Worm (Caenorhabditis elegans): Measurements from ENCODE around the gene btb-18.

The btb-18 gene

ce11 chrII:3274923-3275322 lies 23.1 kb upstream of the btb-18 start, which contains the start of gene F02E11.3:
F02E11.3 (minus strand) TSS chrII:3275023.
- TF ChIP-seq ama-1 (optimal IDR thresholded peaks at IDR 0.05) (no peak), ztf-4 (tag; optimal IDR thresholded peaks at IDR 0.05) (no peak), ztf-11 (tag; optimal IDR thresholded peaks at IDR 0.05) (no peak), nhr-28 (tag; optimal IDR thresholded peaks at IDR 0.05) (no peak), mdl-1 (tag; optimal IDR thresholded peaks at IDR 0.05) (no peak), pha-4 (tag; optimal IDR thresholded peaks at IDR 0.05) (no peak), R02D3.7 (tag; optimal IDR thresholded peaks at IDR 0.05) (no peak), ceh-28 (tag; optimal IDR thresholded peaks at IDR 0.05) (no peak), egl-27 (tag; optimal IDR thresholded peaks at IDR 0.05) (no peak), egl-5 (tag; optimal IDR thresholded peaks at IDR 0.05) (no peak), lsy-12 (tag; optimal IDR thresholded peaks at IDR 0.05) (no peak), elt-3 (tag; optimal IDR thresholded peaks at IDR 0.05) (no peak), unc-39 (tag; optimal IDR thresholded peaks at IDR 0.05) (no peak)

DNA sequence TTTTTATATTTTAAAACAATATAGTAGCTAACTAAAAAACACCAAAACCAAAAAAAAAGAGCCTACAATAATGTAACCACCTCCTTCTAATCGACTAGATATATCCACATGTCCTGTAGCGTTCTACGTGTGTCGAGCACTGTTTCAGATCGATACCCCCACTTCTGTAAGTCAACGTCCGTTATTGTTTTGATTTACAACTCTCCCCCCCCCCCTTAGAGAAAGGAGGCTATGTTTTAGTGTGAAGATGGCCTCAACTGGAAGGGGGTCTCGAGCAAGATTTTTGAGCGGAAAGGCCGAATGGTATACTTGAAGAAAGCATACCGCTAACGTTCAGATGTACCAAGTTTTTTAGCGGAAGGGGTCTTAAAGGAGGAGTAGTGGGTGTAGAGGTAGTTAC lies 20.3 kb upstream of the btb-18 start, which contains the start of gene F02E11.4:
Gene F02E11.4, minus strand, starts transcription at position 101 of the 400 bp plus-strand sequence.
- TF ChIP-seq nhr-43 (tag; optimal IDR thresholded peaks at IDR 0.05; ENCODE audit: poor library complexity, severe bottlenecking) (no peak), fos-1 (tag; optimal IDR thresholded peaks at IDR 0.05) (no peak), nhr-11 (tag; optimal IDR thresholded peaks at IDR 0.05) (no peak), pha-4 (tag; optimal IDR thresholded peaks at IDR 0.05) (no peak), elt-2 (tag; optimal IDR thresholded peaks at IDR 0.05) (no peak), ama-1 (optimal IDR thresholded peaks at IDR 0.05) (no peak), ceh-82 (tag; optimal IDR thresholded peaks at IDR 0.05) (no peak), nhr-76 (tag; optimal IDR thresholded peaks at IDR 0.05) (no peak), nhr-67 (tag; optimal IDR thresholded peaks at IDR 0.05) (no peak), egl-27 (tag; optimal IDR thresholded peaks at IDR 0.05) (no peak), eor-1 (tag; optimal IDR thresholded peaks at IDR 0.05) (no peak), ceh-16 (tag; optimal IDR thresholded peaks at IDR 0.05) (no peak), nfya-1 (tag; optimal IDR thresholded peaks at IDR 0.05; ENCODE audit: insufficient read depth) (no peak), fkh-2 (tag; optimal IDR thresholded peaks at IDR 0.05) (no peak)

DNA sequence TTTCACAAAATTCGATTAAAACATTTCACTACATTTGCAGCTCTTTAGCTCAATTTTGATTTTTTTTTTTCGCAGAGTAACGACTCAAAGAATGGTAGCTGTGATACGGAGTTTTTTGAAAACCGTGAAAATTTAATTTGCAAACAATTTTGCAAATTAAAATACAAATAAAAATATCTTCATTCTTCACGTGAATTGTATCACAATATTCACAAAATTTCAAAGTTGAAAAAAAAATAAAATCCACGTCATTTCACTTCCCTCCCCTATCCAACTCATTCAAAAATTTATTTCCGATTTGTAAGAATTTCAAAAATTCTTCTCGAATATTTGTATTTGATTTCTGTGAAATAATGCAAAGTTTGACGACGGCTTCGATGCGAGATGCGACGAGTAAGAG lies 19.4 kb upstream of the btb-18 start, which contains the start of gene wht-4:
Gene wht-4, plus strand, starts transcription at position 301 of the 400 bp plus-strand sequence.
- TF ChIP-seq pqm-1 (tag; optimal IDR thresholded peaks at IDR 0.05) (no peak), lin-15B (tag; optimal IDR thresholded peaks at IDR 0.05) (no peak), mml-1 (tag; optimal IDR thresholded peaks at IDR 0.05) (no peak), fkh-10 (GFP tag; optimal IDR thresholded peaks at IDR 0.05) (no peak), nhr-23 (tag; optimal IDR thresholded peaks at IDR 0.05) (no peak), ceh-28 (tag; optimal IDR thresholded peaks at IDR 0.05) (no peak), fkh-2 (tag; optimal IDR thresholded peaks at IDR 0.05) (no peak), nhr-237 (tag; optimal IDR thresholded peaks at IDR 0.05) (no peak), snpc-4 (tag; optimal IDR thresholded peaks at IDR 0.05) (no peak), elt-2 (tag; optimal IDR thresholded peaks at IDR 0.05) (no peak), nfya-1 (tag; optimal IDR thresholded peaks at IDR 0.05; ENCODE audit: insufficient read depth) (no peak), ceh-9 (tag; optimal IDR thresholded peaks at IDR 0.05) (no peak), sea-2 (GFP tag; optimal IDR thresholded peaks at IDR 0.05) (no peak), aly-2 (tag; optimal IDR thresholded peaks at IDR 0.05) (no peak), elt-3 (tag; optimal IDR thresholded peaks at IDR 0.05) (no peak), nhr-43 (tag; optimal IDR thresholded peaks at IDR 0.05; ENCODE audit: poor library complexity, severe bottlenecking) (no peak), eor-1 (tag; optimal IDR thresholded peaks at IDR 0.05) (no peak), unc-62 (GFP tag; optimal IDR thresholded peaks at IDR 0.05) (no peak), nhr-25 (tag; optimal IDR thresholded peaks at IDR 0.05) (no peak), nhr-77 (tag; optimal IDR thresholded peaks at IDR 0.05) (no peak)

- TF ChIP-seq unc-62 (GFP tag; optimal IDR thresholded peaks at IDR 0.05) (no peak), ceh-9 (tag; optimal IDR thresholded peaks at IDR 0.05) (no peak), eor-1 (tag; optimal IDR thresholded peaks at IDR 0.05) (no peak), jun-1 (tag; optimal IDR thresholded peaks at IDR 0.05) (no peak), ztf-4 (tag; optimal IDR thresholded peaks at IDR 0.05) (no peak), unc-39 (tag; optimal IDR thresholded peaks at IDR 0.05) (no peak), ama-1 (optimal IDR thresholded peaks at IDR 0.05) (no peak), nhr-67 (tag; optimal IDR thresholded peaks at IDR 0.05) (no peak), daf-12 (tag; optimal IDR thresholded peaks at IDR 0.05) (no peak), ceh-82 (tag; optimal IDR thresholded peaks at IDR 0.05) (no peak), nhr-77 (tag; optimal IDR thresholded peaks at IDR 0.05) (no peak)
Measured at ce11 chrII:3282353-3282752, 15.7 kb upstream of the btb-18 start, which contains the start of gene nep-13. nep-13 (plus strand) TSS chrII:3282653.
